Fruit fly (Drosophila melanogaster): ENCODE results near the gene CG14088.

CG14088 gene

dm6 chr3L:19237780-19238179 is 32.7 kb downstream of the CG14088 start:
- TF ChIP-seq Jra (GFP tag; optimal IDR thresholded peaks at IDR 0.05) (no peak), psq (GFP tag; optimal IDR thresholded peaks at IDR 0.05) (no peak), Dif (GFP tag; optimal IDR thresholded peaks at IDR 0.05; ENCODE audit: partially characterized antibody) (no peak), br (GFP tag; optimal IDR thresholded peaks at IDR 0.05) (no peak), N (GFP tag; optimal IDR thresholded peaks at IDR 0.05) (no peak), h (GFP tag; optimal IDR thresholded peaks at IDR 0.05) (no peak), Abd-B (GFP tag; optimal IDR thresholded peaks at IDR 0.05) (no peak), OdsH (GFP tag; optimal IDR thresholded peaks at IDR 0.05) (no peak), woc (GFP tag; optimal IDR thresholded peaks at IDR 0.05) (no peak), lola (GFP tag; optimal IDR thresholded peaks at IDR 0.05) (no peak), sv (GFP tag; optimal IDR thresholded peaks at IDR 0.05) (no peak), dmrt93B (GFP tag; optimal IDR thresholded peaks at IDR 0.05) (no peak)

dm6 chr3L:19236554-19236953 is 33.9 kb downstream of the CG14088 start:
- no peak for TF ChIP-seq GATAd (GFP tag; optimal IDR thresholded peaks at IDR 0.05)
- TF ChIP-seq sage (GFP tag; optimal IDR thresholded peaks at IDR 0.05) = no peak
- no peak for TF ChIP-seq Sp1 (GFP tag; optimal IDR thresholded peaks at IDR 0.05)

dm6 chr3L:19236060-19236459 is 34.4 kb downstream of the CG14088 start, which contains the start of gene CG33647:
CG33647 (plus strand) TSS chr3L:19236360.
- TF ChIP-seq OdsH (GFP tag; optimal IDR thresholded peaks at IDR 0.05) = no peak
- no peak for TF ChIP-seq Myc (optimal IDR thresholded peaks at IDR 0.05)
- no peak for TF ChIP-seq brk (GFP tag; optimal IDR thresholded peaks at IDR 0.05)
- no peak for TF ChIP-seq Hr78 (GFP tag; optimal IDR thresholded peaks at IDR 0.05)
- no peak for TF ChIP-seq psq (GFP tag; optimal IDR thresholded peaks at IDR 0.05)
- no peak for TF ChIP-seq Dif (GFP tag; optimal IDR thresholded peaks at IDR 0.05; ENCODE audit: partially characterized antibody)
- no peak for TF ChIP-seq Sp1 (GFP tag; optimal IDR thresholded peaks at IDR 0.05)
- TF ChIP-seq N (GFP tag; optimal IDR thresholded peaks at IDR 0.05) = no peak
- no peak for TF ChIP-seq Jra (GFP tag; optimal IDR thresholded peaks at IDR 0.05)

- TF ChIP-seq OdsH (GFP tag; optimal IDR thresholded peaks at IDR 0.05) (no peak), br (GFP tag; optimal IDR thresholded peaks at IDR 0.05) (no peak), jim (GFP tag; optimal IDR thresholded peaks at IDR 0.05) (no peak), tai (GFP tag; optimal IDR thresholded peaks at IDR 0.05) (no peak), Hnf4 (GFP tag; optimal IDR thresholded peaks at IDR 0.05) (no peak), Rel (GFP tag; optimal IDR thresholded peaks at IDR 0.05) (no peak), Rel (tag; optimal IDR thresholded peaks at IDR 0.05) (no peak), HLH106 (tag; optimal IDR thresholded peaks at IDR 0.05) (no peak), CG9705 (GFP tag; optimal IDR thresholded peaks at IDR 0.05) (no peak)
These were observed 35.3 kb downstream of the CG14088 start, which contains the start of gene fz2 for dm6 chr3L:19234922-19235702. fz2 (minus strand) TSS chr3L:19235373.

- TF ChIP-seq Dif (GFP tag; optimal IDR thresholded peaks at IDR 0.05; ENCODE audit: partially characterized antibody) = no peak
- TF ChIP-seq rgr (GFP tag; optimal IDR thresholded peaks at IDR 0.05) = no peak
These were observed 36.4 kb downstream of the CG14088 start for dm6 chr3L:19233798-19234781.

- TF ChIP-seq jim (GFP tag; optimal IDR thresholded peaks at IDR 0.05) = no peak
- no peak for TF ChIP-seq Hr83 (GFP tag; optimal IDR thresholded peaks at IDR 0.05; ENCODE audit: poor library complexity, severe bottlenecking)
- no peak for TF ChIP-seq Sp1 (GFP tag; optimal IDR thresholded peaks at IDR 0.05)
- TF ChIP-seq OdsH (GFP tag; optimal IDR thresholded peaks at IDR 0.05) = no peak
- no peak for TF ChIP-seq ey (GFP tag; optimal IDR thresholded peaks at IDR 0.05)
- TF ChIP-seq h (GFP tag; optimal IDR thresholded peaks at IDR 0.05) = no peak
These were observed 38.8 kb downstream of the CG14088 start for dm6 chr3L:19231608-19232007.
